Fruit fly (Drosophila melanogaster): ENCODE measurements around the gene scpr-C.

- TF ChIP-seq CTCF (optimal IDR thresholded peaks at IDR 0.05) (no peak), CG8478 (optimal IDR thresholded peaks at IDR 0.05) (no peak)
These were observed 25.1 kb upstream of the scpr-C start for dm6 chr3R:11200042-11200884.
